Worm (Caenorhabditis elegans): ENCODE data around the gene T03F6.3.

- no peak for TF ChIP-seq R02D3.7 (tag; optimal IDR thresholded peaks at IDR 0.05)
- TF ChIP-seq unc-39 (tag; optimal IDR thresholded peaks at IDR 0.05), result no peak
- no peak for TF ChIP-seq ceh-9 (tag; optimal IDR thresholded peaks at IDR 0.05)
Measured at ce11 chrIII:13423414-13423813, 34.2 kb downstream of the T03F6.3 start, which contains the start of gene exo-1.
